Worm (Caenorhabditis elegans) whole organism, midembryonic: ENCODE results near the gene cct-2.

ENCODE experiments used
- med-1 ChIP-seq: sonication (generic microtip); optimal IDR thresholded peaks from 2 replicates; lab custom pipeline; 2017; ENCODE audit warnings: missing genetic modification characterization, mild to moderate bottlenecking, missing compliant biosample characterization, antibody characterized with exemption, missing genetic modification reagents; ENCODE audit not compliant: insufficient read depth
- ref-1 ChIP-seq: fragments of 200-800 bp; sonication (Bioruptor generic); conservative IDR thresholded peaks from 2 replicates; pipeline ENCODE4 v1.3.6; 2022; ENCODE audit warnings: missing genetic modification reagents, missing genetic modification characterization, missing compliant biosample characterization
- tab-1 ChIP-seq: fragments of 200-800 bp; sonication (Bioruptor generic); IDR thresholded peaks from 2 replicates; pipeline ENCODE4 v1.3.6; 2022; ENCODE audit warnings: missing genetic modification characterization, missing compliant biosample characterization
- ztf-29 ChIP-seq: fragments of 200-800 bp; sonication (Bioruptor generic); IDR thresholded peaks from 2 replicates; pipeline ENCODE4 v1.3.6; 2022; ENCODE audit warnings: missing genetic modification reagents, missing genetic modification characterization, missing compliant biosample characterization

DNA sequence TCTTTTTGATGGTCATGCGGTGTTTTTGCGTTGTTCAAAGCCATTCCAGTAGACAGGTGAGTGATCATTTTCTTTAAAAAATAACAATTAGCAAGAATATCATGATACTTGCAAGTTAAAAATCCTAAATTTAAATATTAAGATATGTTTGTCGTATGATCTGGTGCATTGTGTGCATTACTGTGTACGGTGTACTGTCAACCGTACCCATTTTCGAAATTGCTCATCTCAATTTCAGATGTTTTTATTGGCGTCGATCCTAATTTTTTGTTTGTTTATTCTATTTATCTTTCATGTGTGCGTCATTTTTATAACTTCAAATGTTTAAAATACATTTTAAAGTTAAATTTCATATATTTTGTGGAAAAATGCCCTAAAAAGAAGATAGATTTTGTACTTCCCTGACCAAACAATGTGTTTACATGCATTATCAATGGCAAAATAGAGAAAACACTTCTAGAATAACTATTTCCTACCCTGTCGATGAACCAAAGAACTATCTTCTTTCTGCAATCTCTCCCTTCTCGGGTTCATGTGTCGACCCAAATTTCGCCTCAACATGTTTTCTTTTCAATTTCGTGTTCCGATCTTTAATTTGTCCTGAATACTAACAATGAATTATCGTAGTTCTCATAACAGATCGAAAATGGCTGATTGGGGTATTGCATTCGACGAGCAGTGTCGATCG, 43.1 kb upstream of the cct-2 start, which contains the start of the genes T07D4.5 and ddx-19:
- TF ChIP-seq ref-1 (GFP tag; lab: Robert Waterston, UW) (no peak), med-1 (GFP tag; lab: Kevin White, UChicago) (no peak), ztf-29 (no peak), tab-1 (no peak)
